Fruit fly (Drosophila melanogaster): Measurements from ENCODE around the gene CG32638.

CG32638 gene

dm6 chrX:13136939-13137697 is 8.5 kb upstream of the CG32638 start (continued):
- TF ChIP-seq stwl (tag; optimal IDR thresholded peaks at IDR 0.05) (no peak), tap (tag; optimal IDR thresholded peaks at IDR 0.05) (no peak), Sry-β (GFP tag; optimal IDR thresholded peaks at IDR 0.05) (no peak), CG18764 (GFP tag; optimal IDR thresholded peaks at IDR 0.05) (no peak), CG12942 (GFP tag; optimal IDR thresholded peaks at IDR 0.05) (no peak), tx (GFP tag; optimal IDR thresholded peaks at IDR 0.05) (no peak), CG8089 (GFP tag; optimal IDR thresholded peaks at IDR 0.05) (no peak), D (optimal IDR thresholded peaks at IDR 0.05) (no peak), D (GFP tag; optimal IDR thresholded peaks at IDR 0.05) (peak; percentile 38), CG7786 (GFP tag; optimal IDR thresholded peaks at IDR 0.05) (no peak), CG10543 (GFP tag; optimal IDR thresholded peaks at IDR 0.05) (no peak), CG8944 (GFP tag; optimal IDR thresholded peaks at IDR 0.05) (no peak), lmd (GFP tag; IDR thresholded peaks at IDR 0.05) (peak; percentile 66), CG10274 (GFP tag; optimal IDR thresholded peaks at IDR 0.05) (no peak), amos (GFP tag; IDR thresholded peaks at IDR 0.05; ENCODE audit: partially characterized antibody) (no peak), CG11247 (GFP tag; IDR thresholded peaks at IDR 0.05) (no peak), CG1603 (tag; optimal IDR thresholded peaks at IDR 0.05) (no peak), CG10209 (GFP tag; optimal IDR thresholded peaks at IDR 0.05) (peak; percentile 59), fru (optimal IDR thresholded peaks at IDR 0.05) (no peak), CHES-1-like (GFP tag; optimal IDR thresholded peaks at IDR 0.05) (no peak), CG7271 (tag; optimal IDR thresholded peaks at IDR 0.05) (no peak), CG2199 (GFP tag; IDR thresholded peaks at IDR 0.05) (0 out of 3 replicates have a peak, but pooled peaks have one; percentile 25), kay (GFP tag; optimal IDR thresholded peaks at IDR 0.05) (no peak), CG15073 (GFP tag; optimal IDR thresholded peaks at IDR 0.05) (no peak), Stat92E (GFP tag; optimal IDR thresholded peaks at IDR 0.05) (no peak), CG30431 (GFP tag; optimal IDR thresholded peaks at IDR 0.05) (no peak), CG8388 (GFP tag; optimal IDR thresholded peaks at IDR 0.05) (peak; percentile 10), CG15479 (GFP tag; optimal IDR thresholded peaks at IDR 0.05) (no peak), BEAF-32 (GFP tag; optimal IDR thresholded peaks at IDR 0.05) (no peak), cato (GFP tag; optimal IDR thresholded peaks at IDR 0.05; ENCODE audit: borderline replicate concordance) (no peak), esg (GFP tag; conservative IDR thresholded peaks at IDR 0.05) (peak; percentile 79), Ravus (GFP tag; IDR thresholded peaks at IDR 0.05) (no peak), dysf (GFP tag; IDR thresholded peaks at IDR 0.05) (peak; percentile 71), CG7745 (tag; optimal IDR thresholded peaks at IDR 0.05) (no peak), Nf-YB (GFP tag; optimal IDR thresholded peaks at IDR 0.05) (peak; percentile 38), Meics (GFP tag; optimal IDR thresholded peaks at IDR 0.05) (peak; percentile 11), CG12769 (tag; optimal IDR thresholded peaks at IDR 0.05) (no peak), odd (GFP tag; optimal IDR thresholded peaks at IDR 0.05) (no peak), Drgx (GFP tag; IDR thresholded peaks at IDR 0.05) (peak; percentile 64), CG32767 (GFP tag; IDR thresholded peaks at IDR 0.05) (0 out of 2 replicates have a peak, but pooled peaks have one; percentile 53), schlank (tag; optimal IDR thresholded peaks at IDR 0.05) (no peak), chinmo (GFP tag; IDR thresholded peaks at IDR 0.05; ENCODE audit: partially characterized antibody) (no peak), D19B (GFP tag; optimal IDR thresholded peaks at IDR 0.05) (no peak), CG6813 (GFP tag; optimal IDR thresholded peaks at IDR 0.05) (peak; percentile 9), chm (GFP tag; IDR thresholded peaks at IDR 0.05) (0 out of 2 replicates have a peak, but pooled peaks have one; percentile 13), CG1233 (GFP tag; optimal IDR thresholded peaks at IDR 0.05) (peak; percentile 49), Tbp (GFP tag; optimal IDR thresholded peaks at IDR 0.05) (no peak), vnd (GFP tag; IDR thresholded peaks at IDR 0.05; ENCODE audit: partially characterized antibody) (no peak), CG15514 (GFP tag; optimal IDR thresholded peaks at IDR 0.05) (no peak)
